Worm (Caenorhabditis elegans) whole organism, late embryonic: ENCODE results near the gene C34D4.10.

ENCODE experiments used
- ama-1 ChIP-seq: fragments of 150-350 bp; optimal IDR thresholded peaks from 2 replicates; lab custom pipeline; 2014
- ceh-48 ChIP-seq: sonication (generic microtip); optimal IDR thresholded peaks from 2 replicates; lab custom pipeline; 2016; ENCODE audit warnings: missing genetic modification characterization, inconsistent platforms, missing compliant biosample characterization
- fkh-10 ChIP-seq: fragments of 150-350 bp; optimal IDR thresholded peaks from 2 replicates; lab custom pipeline; 2014; ENCODE audit warnings: missing biosample characterization, missing genetic modification reagents, missing genetic modification characterization
- hlh-30 ChIP-seq: sonication (generic microtip); optimal IDR thresholded peaks from 2 replicates; lab custom pipeline; 2017; ENCODE audit warnings: antibody characterized with exemption, missing genetic modification characterization, missing compliant biosample characterization; ENCODE audit not compliant: insufficient read depth
- lim-6 ChIP-seq: sonication (generic microtip); optimal IDR thresholded peaks from 2 replicates; lab custom pipeline; 2016; ENCODE audit warnings: missing genetic modification characterization, missing compliant biosample characterization
- pax-1 ChIP-seq: fragments of 150-350 bp; optimal IDR thresholded peaks from 2 replicates; lab custom pipeline; 2014; ENCODE audit warnings: missing biosample characterization, missing genetic modification characterization
- pqm-1 ChIP-seq: sonication (generic microtip); optimal IDR thresholded peaks from 2 replicates; lab custom pipeline; 2016; ENCODE audit warnings: missing genetic modification characterization, missing compliant biosample characterization
- ttx-3 ChIP-seq: sonication (generic microtip); optimal IDR thresholded peaks from 2 replicates; lab custom pipeline; 2016; ENCODE audit warnings: missing genetic modification reagents, missing genetic modification characterization, missing compliant biosample characterization
- unc-55 ChIP-seq: sonication (generic microtip); optimal IDR thresholded peaks from 2 replicates; lab custom pipeline; 2017; ENCODE audit warnings: missing biosample characterization, missing genetic modification reagents, missing genetic modification characterization

ce11 chrIV:7156356-7156755 is 35.1 kb upstream of the C34D4.10 start, which contains the start of gene maph-9:
- TF ChIP-seq ttx-3 (tag; lab: Kevin White, UChicago) (no peak), ceh-48 (tag; lab: Kevin White, UChicago) (no peak), hlh-30 (tag; lab: Kevin White, UChicago) (no peak), pax-1 (tag; lab: Kevin White, UChicago) (no peak), ama-1 (lab: Kevin White, UChicago) (no peak), pqm-1 (no peak), unc-55 (GFP tag; lab: Kevin White, UChicago) (no peak), fkh-10 (no peak), lim-6 (tag; lab: Kevin White, UChicago) (no peak)
